Fruit fly (Drosophila melanogaster) whole organism, embryonic: ENCODE data around the gene CG10694.

Experiments
- Antp ChIP-seq: fragments of 200-800 bp; sonication (Bioruptor generic); optimal IDR thresholded peaks from 3 replicates; lab custom pipeline; 2016; ENCODE audit warnings: missing biosample characterization, missing genetic modification characterization
- Atf-2 ChIP-seq: fragments of 200-800 bp; sonication (Bioruptor generic); optimal IDR thresholded peaks from 2 replicates; lab custom pipeline; 2016; ENCODE audit warnings: missing biosample characterization, missing genetic modification characterization
- Awh ChIP-seq: fragments of 200-800 bp; sonication (Bioruptor generic); IDR thresholded peaks from 2 replicates; pipeline ENCODE4, ENCODE4 v1.3.6; 2022; ENCODE audit warnings: missing biosample characterization, missing genetic modification characterization
- Bteb2 ChIP-seq: fragments of 200-800 bp; sonication (Bioruptor generic); optimal IDR thresholded peaks from 2 replicates; lab custom pipeline; 2016; ENCODE audit warnings: missing biosample characterization, missing genetic modification characterization
- CG12769 ChIP-seq: fragments of 200-800 bp; sonication (Bioruptor generic); optimal IDR thresholded peaks from 2 replicates; lab custom pipeline; 2019; ENCODE audit warnings: missing biosample characterization, mild to moderate bottlenecking, missing genetic modification characterization, moderate library complexity
- CG13296 ChIP-seq: fragments of 200-800 bp; sonication (Bioruptor generic); optimal IDR thresholded peaks from 3 replicates; lab custom pipeline; 2018; ENCODE audit warnings: missing biosample characterization, mild to moderate bottlenecking, missing genetic modification characterization
- CG14710 ChIP-seq: fragments of 200-800 bp; sonication (Bioruptor generic); optimal IDR thresholded peaks from 3 replicates; lab custom pipeline; 2019; ENCODE audit warnings: missing biosample characterization, mild to moderate bottlenecking, missing genetic modification characterization, moderate library complexity
- CG15011 ChIP-seq: fragments of 200-800 bp; sonication (Bioruptor generic); optimal IDR thresholded peaks from 3 replicates; lab custom pipeline; 2018; ENCODE audit warnings: missing biosample characterization, mild to moderate bottlenecking, missing genetic modification characterization
- CG1647 ChIP-seq: fragments of 200-800 bp; sonication (Bioruptor generic); optimal IDR thresholded peaks from 3 replicates; lab custom pipeline; 2016; ENCODE audit warnings: missing biosample characterization, missing genetic modification characterization
- CG16863 ChIP-seq: fragments of 200-800 bp; sonication (Bioruptor generic); optimal IDR thresholded peaks from 3 replicates; lab custom pipeline; 2016; ENCODE audit warnings: missing biosample characterization, missing genetic modification characterization
- CG17359 ChIP-seq: fragments of 200-800 bp; sonication (Bioruptor generic); optimal IDR thresholded peaks from 3 replicates; lab custom pipeline; 2018; ENCODE audit warnings: missing biosample characterization, mild to moderate bottlenecking, missing genetic modification characterization, moderate library complexity
- CG1792 ChIP-seq: fragments of 200-800 bp; sonication (Bioruptor generic); optimal IDR thresholded peaks from 2 replicates; lab custom pipeline; 2016; ENCODE audit warnings: missing biosample characterization, missing genetic modification characterization
- CG2120 ChIP-seq: fragments of 200-800 bp; sonication (Bioruptor generic); optimal IDR thresholded peaks from 3 replicates; lab custom pipeline; 2016; ENCODE audit warnings: missing biosample characterization, missing genetic modification characterization
- CG31224 ChIP-seq: fragments of 200-800 bp; sonication (Bioruptor generic); IDR thresholded peaks from 2 replicates; pipeline ENCODE4 v1.3.6; 2022; ENCODE audit warnings: missing biosample characterization, missing genetic modification characterization
- CG31388 ChIP-seq: fragments of 200-800 bp; sonication (Bioruptor generic); optimal IDR thresholded peaks from 2 replicates; lab custom pipeline; 2016; ENCODE audit warnings: missing biosample characterization, missing genetic modification characterization
- CG31441 ChIP-seq: fragments of 200-800 bp; sonication (Bioruptor generic); IDR thresholded peaks from 2 replicates; pipeline ENCODE4 v1.3.6; 2022; ENCODE audit warnings: missing biosample characterization, missing genetic modification characterization
- CG3163 ChIP-seq: fragments of 200-800 bp; sonication (Bioruptor generic); optimal IDR thresholded peaks from 3 replicates; lab custom pipeline; 2016; ENCODE audit warnings: missing biosample characterization, missing genetic modification characterization
- CG32767 ChIP-seq: fragments of 200-800 bp; sonication (Bioruptor generic); IDR thresholded peaks from 2 replicates; pipeline ENCODE4 v1.3.6; 2022; ENCODE audit warnings: missing biosample characterization, missing genetic modification characterization
- CG42726 ChIP-seq: fragments of 200-800 bp; sonication (Bioruptor generic); IDR thresholded peaks from 2 replicates; pipeline ENCODE4 v1.3.6; 2022; ENCODE audit warnings: missing biosample characterization, missing genetic modification characterization; ENCODE audit not compliant: partially characterized antibody
- CG4617 ChIP-seq: fragments of 200-800 bp; sonication (Bioruptor generic); optimal IDR thresholded peaks from 3 replicates; lab custom pipeline; 2016; ENCODE audit warnings: missing biosample characterization, missing genetic modification characterization, borderline replicate concordance
- CG6254 ChIP-seq: fragments of 200-800 bp; sonication (Bioruptor generic); optimal IDR thresholded peaks from 3 replicates; lab custom pipeline; 2017; ENCODE audit warnings: mild to moderate bottlenecking, missing biosample characterization, missing genetic modification reagents, missing genetic modification characterization
- CG9215 ChIP-seq: fragments of 200-800 bp; sonication (Bioruptor generic); IDR thresholded peaks from 2 replicates; pipeline ENCODE4 v1.3.6; 2022; ENCODE audit warnings: missing biosample characterization, missing genetic modification characterization
- CG9727 ChIP-seq: fragments of 200-800 bp; sonication (Bioruptor generic); optimal IDR thresholded peaks from 3 replicates; lab custom pipeline; 2017; ENCODE audit warnings: missing biosample characterization, mild to moderate bottlenecking, missing genetic modification characterization
- CG9797 ChIP-seq: fragments of 200-800 bp; sonication (Bioruptor generic); optimal IDR thresholded peaks from 3 replicates; lab custom pipeline; 2018; ENCODE audit warnings: missing biosample characterization, mild to moderate bottlenecking, missing genetic modification characterization
- Camta ChIP-seq: fragments of 200-800 bp; sonication (Bioruptor generic); optimal IDR thresholded peaks from 2 replicates; lab custom pipeline; 2016; ENCODE audit warnings: missing biosample characterization, missing genetic modification characterization
- Dad ChIP-seq: fragments of 200-800 bp; sonication (Bioruptor generic); optimal IDR thresholded peaks from 3 replicates; lab custom pipeline; 2016; ENCODE audit warnings: missing biosample characterization, missing genetic modification characterization
- Gug ChIP-seq: fragments of 200-800 bp; sonication (Bioruptor generic); IDR thresholded peaks from 4 replicates; pipeline ENCODE4 v1.3.6; 2022; ENCODE audit warnings: missing biosample characterization, missing genetic modification characterization
- H2.0 ChIP-seq: fragments of 200-800 bp; sonication (Bioruptor generic); IDR thresholded peaks from 2 replicates; pipeline ENCODE4 v1.3.6; 2022; ENCODE audit warnings: missing biosample characterization, missing genetic modification characterization
- HLH54F ChIP-seq: fragments of 200-800 bp; sonication (Bioruptor generic); optimal IDR thresholded peaks from 3 replicates; lab custom pipeline; 2016; ENCODE audit warnings: missing biosample characterization, missing genetic modification characterization
- Hsf ChIP-seq: fragments of 200-800 bp; sonication (Bioruptor generic); optimal IDR thresholded peaks from 3 replicates; lab custom pipeline; 2016; ENCODE audit warnings: missing biosample characterization, missing genetic modification characterization
- Nf-YC ChIP-seq: fragments of 200-800 bp; optimal IDR thresholded peaks from 3 replicates; lab custom pipeline; 2019; ENCODE audit warnings: missing biosample characterization, mild to moderate bottlenecking, missing genetic modification characterization, moderate library complexity
- Pdp1 ChIP-seq, 2 experiments: fragments of 200-800 bp; sonication (Bioruptor generic); optimal IDR thresholded peaks; 3 replicates each; lab custom pipeline; 2016; ENCODE audit warnings: missing biosample characterization in 2 of 2, missing genetic modification characterization in 2 of 2, mild to moderate bottlenecking in 1 of 2, moderate library complexity in 1 of 2
- Rfx ChIP-seq: fragments of 200-800 bp; sonication (Bioruptor generic); IDR thresholded peaks from 2 replicates; pipeline ENCODE4 v1.3.6; 2022; ENCODE audit warnings: missing biosample characterization, missing genetic modification characterization
- Sin3A ChIP-seq: fragments of >200 bp; optimal IDR thresholded peaks from 2 replicates; lab custom pipeline; 2018
- Ssrp ChIP-seq: fragments of 200-800 bp; sonication (Bioruptor generic); optimal IDR thresholded peaks from 2 replicates; lab custom pipeline; 2018; ENCODE audit warnings: missing biosample characterization, mild to moderate bottlenecking, missing genetic modification characterization, moderate library complexity
- Xbp1 ChIP-seq: fragments of 200-800 bp; sonication (Bioruptor generic); optimal IDR thresholded peaks from 3 replicates; lab custom pipeline; 2016; ENCODE audit warnings: missing biosample characterization, mild to moderate bottlenecking, missing genetic modification characterization
- ara ChIP-seq: fragments of 200-800 bp; sonication (Bioruptor generic); IDR thresholded peaks from 2 replicates; pipeline ENCODE4 v1.3.6; 2022; ENCODE audit warnings: missing biosample characterization, missing genetic modification characterization
- ash1 ChIP-seq: fragments of 200-800 bp; sonication (Bioruptor generic); optimal IDR thresholded peaks from 2 replicates; lab custom pipeline; 2018; ENCODE audit warnings: missing biosample characterization, mild to moderate bottlenecking, missing genetic modification characterization
- cas ChIP-seq: fragments of 200-800 bp; sonication (Bioruptor generic); IDR thresholded peaks from 2 replicates; pipeline ENCODE4 v1.3.6; 2022; ENCODE audit warnings: missing biosample characterization, missing genetic modification characterization
- chinmo ChIP-seq: fragments of 200-800 bp; sonication (Bioruptor generic); IDR thresholded peaks from 4 replicates; pipeline ENCODE4 v1.3.6; 2022; ENCODE audit warnings: missing biosample characterization, missing genetic modification characterization; ENCODE audit not compliant: partially characterized antibody
- ci ChIP-seq: fragments of 200-800 bp; sonication (Bioruptor generic); IDR thresholded peaks from 3 replicates; pipeline ENCODE4 v1.3.6; 2022; ENCODE audit warnings: missing biosample characterization, missing genetic modification characterization
- fru ChIP-seq: fragments of >200 bp; optimal IDR thresholded peaks from 2 replicates; lab custom pipeline; 2017
- hb ChIP-seq: fragments of 200-800 bp; sonication (Bioruptor generic); IDR thresholded peaks from 3 replicates; pipeline ENCODE4 v1.3.6; 2022; ENCODE audit warnings: missing biosample characterization, missing genetic modification characterization; ENCODE audit not compliant: partially characterized antibody
- knrl ChIP-seq: fragments of 200-800 bp; sonication (Bioruptor generic); IDR thresholded peaks from 3 replicates; pipeline ENCODE4 v1.3.6; 2022; ENCODE audit warnings: missing biosample characterization, missing genetic modification characterization; ENCODE audit not compliant: partially characterized antibody
- mam ChIP-seq: fragments of 200-800 bp; sonication (Bioruptor generic); optimal IDR thresholded peaks from 3 replicates; lab custom pipeline; 2016; ENCODE audit warnings: missing biosample characterization, missing genetic modification characterization
- nom ChIP-seq: fragments of 200-800 bp; sonication (Bioruptor generic); optimal IDR thresholded peaks from 2 replicates; lab custom pipeline; 2017; ENCODE audit warnings: missing biosample characterization, missing genetic modification characterization, mild to moderate bottlenecking, moderate library complexity, missing genetic modification reagents
- otp ChIP-seq: fragments of 200-800 bp; sonication (Bioruptor generic); IDR thresholded peaks from 3 replicates; pipeline ENCODE4, ENCODE4 v1.3.6; 2022; ENCODE audit warnings: missing biosample characterization, missing genetic modification characterization
- pho ChIP-seq: fragments of 200-800 bp; sonication (Bioruptor generic); optimal IDR thresholded peaks from 2 replicates; lab custom pipeline; 2016; ENCODE audit warnings: missing biosample characterization, missing genetic modification characterization
- pzg ChIP-seq: fragments of 200-800 bp; sonication (Bioruptor generic); optimal IDR thresholded peaks from 3 replicates; lab custom pipeline; 2018; ENCODE audit warnings: missing biosample characterization, mild to moderate bottlenecking, missing genetic modification characterization, moderate library complexity
- sima ChIP-seq: fragments of 200-800 bp; sonication (Bioruptor generic); optimal IDR thresholded peaks from 2 replicates; lab custom pipeline; 2016; ENCODE audit warnings: missing biosample characterization, missing genetic modification characterization
- sqz ChIP-seq: fragments of 200-800 bp; sonication (Bioruptor generic); optimal IDR thresholded peaks from 3 replicates; lab custom pipeline; 2018; ENCODE audit warnings: missing biosample characterization, mild to moderate bottlenecking, missing genetic modification characterization
- vnd ChIP-seq: fragments of 200-800 bp; sonication (Bioruptor generic); IDR thresholded peaks from 3 replicates; pipeline ENCODE4 v1.3.6; 2022; ENCODE audit warnings: missing biosample characterization, missing genetic modification characterization; ENCODE audit not compliant: partially characterized antibody

Gene CG10694

DNA sequence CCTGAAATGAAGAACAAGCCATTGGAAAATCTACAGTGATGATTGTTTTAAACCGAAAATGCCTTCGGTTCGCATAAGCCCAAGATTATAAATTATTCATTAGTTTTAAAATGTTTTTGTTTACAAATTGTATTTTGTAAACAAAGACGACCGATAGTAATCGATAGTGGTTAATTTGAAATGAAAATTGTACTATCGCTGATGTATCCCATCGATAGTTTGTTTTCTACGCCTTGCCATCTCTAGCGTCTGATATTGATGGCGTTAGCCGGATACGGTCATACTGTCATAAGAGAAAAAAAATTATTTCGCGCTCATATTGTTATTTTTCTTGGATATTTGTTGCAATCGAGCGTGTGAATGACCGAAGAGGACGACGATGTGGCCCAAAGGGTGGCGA is 49.1 kb upstream of the CG10694 start, which contains the start of gene SMC1 (continued):
- TF ChIP-seq Hsf (GFP tag; lab: Kevin White, UChicago) (peak; percentile 29), otp (no peak), Ssrp (tag; lab: Kevin White, UChicago) (no peak), CG9727 (GFP tag; lab: Kevin White, UChicago) (no peak), ara (GFP tag; lab: Robert Waterston, UW) (no peak), Pdp1 (GFP tag; optimal IDR thresholded peaks at IDR 0.05; lab: Kevin White, UChicago) (peak in 1 of 2 experiments; percentile 23), fru (lab: Kevin White, UChicago) (no peak), Antp (GFP tag; lab: Kevin White, UChicago) (peak; percentile 47), Camta (no peak), knrl (peak; percentile 100), pzg (GFP tag; lab: Kevin White, UChicago) (peak; percentile 94), CG9215 (no peak), pho (GFP tag; lab: Kevin White, UChicago) (peak; percentile 64), hb (GFP tag; lab: Robert Waterston, UW) (peak; percentile 99), CG6254 (GFP tag; lab: Kevin White, UChicago) (peak; percentile 0), nom (GFP tag; lab: Kevin White, UChicago) (peak; percentile 6), CG32767 (peak; percentile 41; the same call in 1 of the 2 replicates), ash1 (GFP tag; lab: Kevin White, UChicago) (no peak), CG9797 (GFP tag; lab: Kevin White, UChicago) (peak; percentile 83), CG17359 (no peak), Gug (GFP tag; lab: Robert Waterston, UW) (peak; percentile 40; the same call in 1 of the 4 replicates), CG31224 (GFP tag; lab: Robert Waterston, UW) (no peak), ci (GFP tag; lab: Robert Waterston, UW) (no peak), sqz (GFP tag; lab: Kevin White, UChicago) (peak; percentile 86), CG4617 (GFP tag; lab: Kevin White, UChicago) (peak; percentile 89), CG31441 (GFP tag; lab: Robert Waterston, UW) (no peak), mam (GFP tag; lab: Kevin White, UChicago) (peak; percentile 68), CG15011 (no peak), CG16863 (no peak), Atf-2 (no peak), Bteb2 (GFP tag; lab: Kevin White, UChicago) (peak; percentile 29), Xbp1 (peak; percentile 45), vnd (GFP tag; lab: Robert Waterston, UW) (peak; percentile 99), sima (GFP tag; lab: Kevin White, UChicago) (peak; percentile 6), CG1647 (GFP tag; lab: Kevin White, UChicago) (peak; percentile 25), CG13296 (GFP tag; lab: Kevin White, UChicago) (peak; percentile 23), HLH54F (GFP tag; lab: Kevin White, UChicago) (peak; percentile 61), CG1792 (no peak), cas (0 out of 2 replicates have a peak, but pooled peaks have one; percentile 39), Dad (GFP tag; lab: Kevin White, UChicago) (peak; percentile 51), CG3163 (peak; percentile 43), Rfx (GFP tag; lab: Robert Waterston, UW) (peak; percentile 77; the same call in 1 of the 2 replicates), CG31388 (GFP tag; lab: Kevin White, UChicago) (no peak), H2.0 (GFP tag; lab: Robert Waterston, UW) (no peak), CG14710 (tag; lab: Kevin White, UChicago) (peak; percentile 68), chinmo (GFP tag; lab: Robert Waterston, UW) (peak; percentile 100), CG12769 (tag; lab: Kevin White, UChicago) (peak; percentile 53), Awh (0 out of 2 replicates have a peak, but pooled peaks have one; percentile 23), Nf-YC (tag; lab: Kevin White, UChicago) (peak; percentile 66), CG42726 (GFP tag; lab: Robert Waterston, UW) (peak; percentile 99), CG2120 (GFP tag; lab: Kevin White, UChicago) (peak; percentile 52), Sin3A (lab: Kevin White, UChicago) (peak; percentile 52)
